Worm (Caenorhabditis elegans): ENCODE results near the gene htz-1.

The htz-1 gene

DNA sequence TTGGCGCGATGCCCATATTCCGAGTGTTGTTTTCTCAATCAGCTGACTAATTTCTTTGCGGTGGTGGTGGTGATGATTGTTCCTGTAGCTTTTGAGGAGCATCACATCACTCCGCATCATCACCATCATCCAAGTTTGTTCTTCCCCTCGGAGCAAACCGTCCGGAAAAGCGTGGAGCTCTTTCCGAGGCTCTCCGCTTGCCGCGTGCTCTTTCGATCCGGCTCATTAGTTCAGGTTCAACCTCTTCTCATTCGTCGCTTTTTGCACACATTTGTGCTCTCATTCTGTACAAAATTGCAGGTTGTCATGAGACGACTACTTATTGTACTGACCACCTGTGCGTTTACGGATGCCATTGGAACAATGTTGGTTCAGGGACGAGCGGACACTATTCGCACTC, 19.2 kb downstream of the htz-1 start, which contains the start of gene M01H9.5:
Gene M01H9.5, plus strand, starts transcription at position 301 of the 400 bp plus-strand sequence.
- TF ChIP-seq nhr-25 (tag; optimal IDR thresholded peaks at IDR 0.05; ENCODE audit: borderline replicate concordance, insufficient read depth) (no peak), zip-2 (tag; optimal IDR thresholded peaks at IDR 0.05) (no peak), zfp-3 (GFP tag; conservative IDR thresholded peaks at IDR 0.05) (no peak), daf-8 (GFP tag; IDR thresholded peaks at IDR 0.05) (no peak), ztf-7 (tag; optimal IDR thresholded peaks at IDR 0.05) (no peak), nhr-6 (tag; optimal IDR thresholded peaks at IDR 0.05) (no peak), ceh-62 (tag; optimal IDR thresholded peaks at IDR 0.05) (no peak), mep-1 (tag; optimal IDR thresholded peaks at IDR 0.05) (no peak), nhr-41 (GFP tag; IDR thresholded peaks at IDR 0.05) (no peak), D1046.2 (GFP tag; IDR thresholded peaks at IDR 0.05) (no peak), Y105C5A.15 (GFP tag; IDR thresholded peaks at IDR 0.05) (no peak), hmg-1.1 (GFP tag; IDR thresholded peaks at IDR 0.05) (no peak), cey-2 (tag; optimal IDR thresholded peaks at IDR 0.05; ENCODE audit: borderline replicate concordance, insufficient read depth) (no peak), snpc-4 (tag; optimal IDR thresholded peaks at IDR 0.05) (no peak), lir-3 (tag; optimal IDR thresholded peaks at IDR 0.05) (no peak), nhr-102 (tag; optimal IDR thresholded peaks at IDR 0.05) (no peak), ceh-28 (tag; optimal IDR thresholded peaks at IDR 0.05) (no peak)

DNA sequence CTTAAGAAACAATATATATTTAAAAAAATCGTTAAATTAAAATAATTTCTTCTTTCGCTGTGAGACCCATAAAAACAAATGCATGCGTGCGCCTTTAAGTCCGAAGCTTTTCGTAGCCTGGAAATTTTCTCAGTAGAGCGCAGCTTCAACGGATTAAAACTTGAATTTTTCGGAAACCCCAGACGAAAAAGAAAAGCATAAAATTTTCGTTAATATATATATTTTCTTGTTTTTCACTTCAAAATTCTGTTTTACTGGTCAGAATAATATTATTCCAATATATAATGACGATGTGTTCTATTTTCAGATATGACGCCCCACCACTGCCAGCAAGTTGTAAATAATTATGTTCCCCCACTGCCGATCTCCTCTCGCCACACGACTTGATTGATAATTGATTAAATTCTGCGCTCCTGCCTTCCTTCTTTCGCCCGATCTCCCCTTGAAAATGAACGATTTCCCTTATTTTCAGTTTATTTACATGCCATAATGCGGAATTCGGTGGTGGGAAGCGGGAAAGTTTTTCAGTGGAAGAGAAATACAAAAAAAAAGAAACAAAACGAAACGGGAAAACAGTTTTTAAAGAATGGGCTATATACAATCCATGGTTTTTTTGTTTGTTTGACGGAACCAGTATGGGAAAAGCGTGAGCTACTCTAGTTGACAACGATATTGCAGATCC, 22.2 kb downstream of the htz-1 start:
- TF ChIP-seq aly-2 (tag; optimal IDR thresholded peaks at IDR 0.05) (no peak), sdz-12 (GFP tag; optimal IDR thresholded peaks at IDR 0.05) (peak; percentile 56), dmd-8 (GFP tag; IDR thresholded peaks at IDR 0.05) (0 out of 2 replicates have a peak, but pooled peaks have one; percentile 30), ceh-62 (tag; optimal IDR thresholded peaks at IDR 0.05) (no peak), nhr-42 (GFP tag; IDR thresholded peaks at IDR 0.05) (0 out of 2 replicates have a peak, but pooled peaks have one; percentile 6), dve-1 (tag; optimal IDR thresholded peaks at IDR 0.05; ENCODE audit: insufficient read depth) (no peak), hlh-30 (tag; optimal IDR thresholded peaks at IDR 0.05; ENCODE audit: insufficient read depth) (peak; percentile 11), mdl-1 (tag; optimal IDR thresholded peaks at IDR 0.05) (no peak), dmd-9 (GFP tag; IDR thresholded peaks at IDR 0.05) (no peak), mdt-29 (GFP tag; IDR thresholded peaks at IDR 0.05) (no peak; the same call in none of the 2 replicates), T20F7.1 (GFP tag; optimal IDR thresholded peaks at IDR 0.05) (no peak), egl-43 (GFP tag; IDR thresholded peaks at IDR 0.05) (0 out of 2 replicates have a peak, but pooled peaks have one; percentile 28), arid-1 (GFP tag; conservative IDR thresholded peaks at IDR 0.05) (no peak; the same call in 1 of the 2 replicates), nhr-48 (tag; optimal IDR thresholded peaks at IDR 0.05) (peak; percentile 51), nhr-11 (tag; optimal IDR thresholded peaks at IDR 0.05) (peak; percentile 14), hif-1 (tag; optimal IDR thresholded peaks at IDR 0.05) (peak; percentile 26 to 65), lir-3 (tag; optimal IDR thresholded peaks at IDR 0.05) (no peak), vab-7 (GFP tag; IDR thresholded peaks at IDR 0.05) (0 out of 2 replicates have a peak, but pooled peaks have one; percentile 4), nhr-76 (tag; optimal IDR thresholded peaks at IDR 0.05) (no peak), F37D6.2 (tag; optimal IDR thresholded peaks at IDR 0.05) (no peak), jun-1 (tag; optimal IDR thresholded peaks at IDR 0.05) (no peak), Y48G9A.11 (GFP tag; IDR thresholded peaks at IDR 0.05) (no peak), Y75B8A.6 (GFP tag; IDR thresholded peaks at IDR 0.05) (peak; percentile 3; the same call in 1 of the 2 replicates), nhr-102 (tag; optimal IDR thresholded peaks at IDR 0.05) (peak; percentile 60), nhr-41 (GFP tag; IDR thresholded peaks at IDR 0.05) (no peak), unc-130 (GFP tag; optimal IDR thresholded peaks at IDR 0.05) (peak; percentile 44), daf-19 (GFP tag; conservative IDR thresholded peaks at IDR 0.05) (no peak), ceh-32 (tag; optimal IDR thresholded peaks at IDR 0.05; ENCODE audit: poor library complexity) (no peak), aha-1 (tag) (peak; percentile 30), lin-38 (GFP tag; IDR thresholded peaks at IDR 0.05) (peak; percentile 65), lin-29 (GFP tag; IDR thresholded peaks at IDR 0.05) (no peak), R02D3.7 (tag; optimal IDR thresholded peaks at IDR 0.05) (no peak), php-3 (GFP tag; IDR thresholded peaks at IDR 0.05) (0 out of 2 replicates have a peak, but pooled peaks have one; percentile 31), madf-9 (GFP tag; conservative IDR thresholded peaks at IDR 0.05) (no peak), ZK546.5 (tag; optimal IDR thresholded peaks at IDR 0.05) (no peak)

Measured in whole organism, L4 larva.